Fruit fly (Drosophila melanogaster): ENCODE measurements around the gene RhoGAP16F.

RhoGAP16F gene

dm6 chrX:18139950-18140349 is 47.0 kb downstream of the RhoGAP16F start (continued):
- peak; percentile 20 for TF ChIP-seq Med (GFP tag)

- TF ChIP-seq gcm2 (GFP tag; optimal IDR thresholded peaks at IDR 0.05), result no peak
- no peak for TF ChIP-seq corto (GFP tag; optimal IDR thresholded peaks at IDR 0.05)
- TF ChIP-seq chinmo (GFP tag; IDR thresholded peaks at IDR 0.05; ENCODE audit: partially characterized antibody), result no peak
- TF ChIP-seq zfh2 (GFP tag; optimal IDR thresholded peaks at IDR 0.05), result no peak
- TF ChIP-seq CG6654 (GFP tag; optimal IDR thresholded peaks at IDR 0.05), result no peak
- no peak for TF ChIP-seq MTF-1 (GFP tag; optimal IDR thresholded peaks at IDR 0.05; ENCODE audit: borderline replicate concordance)
- peak; percentile 81 for TF ChIP-seq Med (GFP tag)
- TF ChIP-seq CG7963 (GFP tag; IDR thresholded peaks at IDR 0.05; ENCODE audit: partially characterized antibody), result no peak
- TF ChIP-seq zfh1 (GFP tag; IDR thresholded peaks at IDR 0.05), result no peak
- no peak for TF ChIP-seq Myb (GFP tag; optimal IDR thresholded peaks at IDR 0.05)
- TF ChIP-seq Nf-YA (GFP tag; IDR thresholded peaks at IDR 0.05), result no peak
- TF ChIP-seq caup (GFP tag; optimal IDR thresholded peaks at IDR 0.05; ENCODE audit: severe bottlenecking), result no peak
- TF ChIP-seq E2f1 (GFP tag; IDR thresholded peaks at IDR 0.05), result no peak
- TF ChIP-seq CG6683 (GFP tag; optimal IDR thresholded peaks at IDR 0.05), result no peak
- TF ChIP-seq p53 (GFP tag; optimal IDR thresholded peaks at IDR 0.05), result no peak
- peak; percentile 33; the same call in 2 of the 3 replicates for TF ChIP-seq row (GFP tag; IDR thresholded peaks at IDR 0.05)
- TF ChIP-seq CG2202 (tag; optimal IDR thresholded peaks at IDR 0.05), result no peak
- TF ChIP-seq fd64A (GFP tag; optimal IDR thresholded peaks at IDR 0.05), result no peak
- TF ChIP-seq Taf1 (GFP tag; IDR thresholded peaks at IDR 0.05), result no peak
- no peak for TF ChIP-seq bowl (GFP tag; IDR thresholded peaks at IDR 0.05)
- TF ChIP-seq CG4404 (GFP tag; IDR thresholded peaks at IDR 0.05), result no peak
- peak; percentile 12 for TF ChIP-seq Xbp1 (GFP tag; optimal IDR thresholded peaks at IDR 0.05)
- peak; percentile 42 for TF ChIP-seq CG2678 (tag; optimal IDR thresholded peaks at IDR 0.05)
- TF ChIP-seq slbo (GFP tag; IDR thresholded peaks at IDR 0.05), result no peak
- TF ChIP-seq stc (GFP tag; IDR thresholded peaks at IDR 0.05), result no peak
- TF ChIP-seq Nf-YC (tag; optimal IDR thresholded peaks at IDR 0.05), result no peak
- TF ChIP-seq CG14441 (GFP tag; IDR thresholded peaks at IDR 0.05), result no peak
- peak; percentile 34 for TF ChIP-seq gem (tag; optimal IDR thresholded peaks at IDR 0.05)
- peak; percentile 29 for TF ChIP-seq CG9727 (GFP tag; optimal IDR thresholded peaks at IDR 0.05)
- TF ChIP-seq CG8359 (GFP tag; optimal IDR thresholded peaks at IDR 0.05; ENCODE audit: borderline replicate concordance), result no peak
- TF ChIP-seq fu2 (GFP tag; optimal IDR thresholded peaks at IDR 0.05), result no peak
- peak; percentile 23 for TF ChIP-seq tio (GFP tag; optimal IDR thresholded peaks at IDR 0.05)
- TF ChIP-seq Nf-YB (GFP tag; optimal IDR thresholded peaks at IDR 0.05), result no peak
- no peak for TF ChIP-seq CkIIα-i1 (GFP tag; IDR thresholded peaks at IDR 0.05)
- no peak for TF ChIP-seq CG15479 (GFP tag; optimal IDR thresholded peaks at IDR 0.05)
- TF ChIP-seq BtbVII (GFP tag; optimal IDR thresholded peaks at IDR 0.05), result no peak
- no peak for TF ChIP-seq CG12659 (GFP tag; optimal IDR thresholded peaks at IDR 0.05)
- TF ChIP-seq lbe (GFP tag; optimal IDR thresholded peaks at IDR 0.05), result no peak
- no peak for TF ChIP-seq dati (GFP tag; IDR thresholded peaks at IDR 0.05)
- TF ChIP-seq lola (GFP tag; optimal IDR thresholded peaks at IDR 0.05), result no peak
- no peak for TF ChIP-seq CG15011 (GFP tag; optimal IDR thresholded peaks at IDR 0.05)
- peak in 1 of 2 experiments; percentile 4 for TF ChIP-seq Hr51 (GFP tag; optimal IDR thresholded peaks at IDR 0.05)
- no peak for TF ChIP-seq CG12299 (tag; optimal IDR thresholded peaks at IDR 0.05)
- TF ChIP-seq CG3281 (GFP tag; optimal IDR thresholded peaks at IDR 0.05), result peak; percentile 11
- no peak for TF ChIP-seq CG6765 (GFP tag; optimal IDR thresholded peaks at IDR 0.05)
- no peak for TF ChIP-seq CG2129 (GFP tag; IDR thresholded peaks at IDR 0.05; ENCODE audit: partially characterized antibody)
- no peak for TF ChIP-seq CG12942 (GFP tag; optimal IDR thresholded peaks at IDR 0.05)
Measured at dm6 chrX:18140932-18141587, 48.1 kb downstream of the RhoGAP16F start.

Measured in whole organism, embryonic.